Fruit fly (Drosophila melanogaster): ENCODE results near the gene CG14314.

The CG14314 gene

DNA sequence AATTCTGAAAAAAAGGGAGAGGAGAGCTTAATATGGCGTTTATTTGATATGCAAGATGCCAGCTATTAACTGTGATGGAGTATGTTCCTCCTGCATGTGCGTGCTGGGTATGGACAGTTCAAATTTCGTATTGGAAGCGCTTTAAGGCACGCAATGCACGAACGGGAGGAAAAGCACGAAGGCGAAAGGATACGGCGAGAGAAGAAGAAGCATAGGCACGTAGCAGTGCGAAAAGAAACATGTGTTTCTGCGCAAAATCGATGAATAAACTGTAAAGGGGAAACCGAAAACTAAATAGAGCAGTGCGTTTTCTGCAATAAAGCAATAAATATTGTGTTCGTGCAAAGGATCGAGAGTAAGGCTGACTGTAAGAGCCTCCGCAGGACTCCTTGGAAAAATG lies at the start of gene CG14314:
CG14314 (plus strand) TSS at position 243 of the 400 bp plus-strand sequence.
- TF ChIP-seq dsf (GFP tag; optimal IDR thresholded peaks at IDR 0.05; ENCODE audit: borderline replicate concordance) (no peak), Myc (optimal IDR thresholded peaks at IDR 0.05) (no peak), CG9705 (GFP tag; optimal IDR thresholded peaks at IDR 0.05) (no peak), lola (GFP tag; optimal IDR thresholded peaks at IDR 0.05) (no peak), Dif (GFP tag; optimal IDR thresholded peaks at IDR 0.05; ENCODE audit: partially characterized antibody) (no peak), Vsx2 (GFP tag; optimal IDR thresholded peaks at IDR 0.05; ENCODE audit: partially characterized antibody) (no peak), Mio (GFP tag; optimal IDR thresholded peaks at IDR 0.05) (no peak), psq (GFP tag; optimal IDR thresholded peaks at IDR 0.05) (no peak)

DNA sequence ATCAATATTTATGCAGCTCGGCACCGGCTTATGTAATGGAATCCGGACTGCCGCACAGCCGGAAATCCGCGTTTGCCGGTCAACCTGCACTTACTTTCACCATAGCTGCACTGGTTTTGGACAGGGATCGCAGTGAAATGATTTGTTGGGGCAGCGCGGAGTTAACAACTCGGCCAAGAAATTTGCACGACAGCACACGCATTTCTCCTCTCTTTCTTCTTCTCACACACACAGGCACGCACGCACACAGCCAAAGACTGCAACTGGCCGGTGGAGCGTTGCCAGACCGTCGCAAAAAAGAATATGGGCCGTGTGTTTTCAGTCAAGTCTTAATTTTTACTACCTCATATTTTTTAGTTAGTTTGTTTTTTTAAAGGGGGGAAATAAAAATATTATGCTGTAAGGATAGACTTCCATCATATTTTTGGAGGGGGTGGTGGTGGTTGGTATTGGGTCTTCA lies 49.7 kb upstream of the CG14314 start:
- TF ChIP-seq HLH106 (tag; optimal IDR thresholded peaks at IDR 0.05) (peak; percentile 24), br (GFP tag; optimal IDR thresholded peaks at IDR 0.05) (peak; percentile 32), Hr83 (GFP tag; optimal IDR thresholded peaks at IDR 0.05; ENCODE audit: poor library complexity, severe bottlenecking) (peak; percentile 12), Hnf4 (GFP tag; optimal IDR thresholded peaks at IDR 0.05) (peak; percentile 37), h (GFP tag; optimal IDR thresholded peaks at IDR 0.05) (peak; percentile 10), rgr (GFP tag; optimal IDR thresholded peaks at IDR 0.05) (peak; percentile 24), Rel (GFP tag; optimal IDR thresholded peaks at IDR 0.05) (no peak), Rel (tag; optimal IDR thresholded peaks at IDR 0.05) (peak; percentile 4), GATAd (GFP tag; optimal IDR thresholded peaks at IDR 0.05) (no peak), CG32264 (GFP tag; optimal IDR thresholded peaks at IDR 0.05) (no peak), foxo (GFP tag; optimal IDR thresholded peaks at IDR 0.05) (peak in 1 of 2 experiments; percentile 56), brk (GFP tag; optimal IDR thresholded peaks at IDR 0.05) (no peak), dsf (GFP tag; optimal IDR thresholded peaks at IDR 0.05; ENCODE audit: borderline replicate concordance) (no peak), psq (GFP tag; optimal IDR thresholded peaks at IDR 0.05) (peak; percentile 8), Jra (GFP tag; optimal IDR thresholded peaks at IDR 0.05) (peak; percentile 32), CG9705 (GFP tag; optimal IDR thresholded peaks at IDR 0.05) (peak; percentile 9), fru (GFP tag; optimal IDR thresholded peaks at IDR 0.05) (peak; percentile 34), woc (GFP tag; optimal IDR thresholded peaks at IDR 0.05) (peak; percentile 21), ey (GFP tag; optimal IDR thresholded peaks at IDR 0.05) (peak; percentile 10)

DNA sequence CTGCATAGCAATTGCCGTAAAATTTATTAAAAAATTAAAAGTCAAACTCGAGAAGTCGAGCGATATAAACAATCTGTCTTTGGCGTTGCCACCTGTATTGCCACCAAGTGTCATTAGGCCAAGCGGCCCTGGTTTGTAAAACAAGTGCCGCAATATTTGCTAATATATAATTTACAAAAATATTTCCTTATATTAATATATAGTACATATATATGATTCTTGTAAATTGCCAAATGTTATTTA lies 48.8 kb upstream of the CG14314 start, which contains the start of the genes CG7215 and Prx5:
CG7215 (minus strand) TSS at position 101 of the 243 bp plus-strand sequence.
Prx5 (minus strand) TSS at position 101 of the 243 bp plus-strand sequence.
- TF ChIP-seq foxo (GFP tag; optimal IDR thresholded peaks at IDR 0.05) (no peak), Dfd (GFP tag; optimal IDR thresholded peaks at IDR 0.05) (no peak), woc (GFP tag; optimal IDR thresholded peaks at IDR 0.05) (no peak), CG32264 (GFP tag; optimal IDR thresholded peaks at IDR 0.05) (no peak), CrebA (GFP tag; optimal IDR thresholded peaks at IDR 0.05; ENCODE audit: borderline replicate concordance) (no peak), Mio (GFP tag; optimal IDR thresholded peaks at IDR 0.05) (no peak), fru (GFP tag; optimal IDR thresholded peaks at IDR 0.05) (no peak)

DNA sequence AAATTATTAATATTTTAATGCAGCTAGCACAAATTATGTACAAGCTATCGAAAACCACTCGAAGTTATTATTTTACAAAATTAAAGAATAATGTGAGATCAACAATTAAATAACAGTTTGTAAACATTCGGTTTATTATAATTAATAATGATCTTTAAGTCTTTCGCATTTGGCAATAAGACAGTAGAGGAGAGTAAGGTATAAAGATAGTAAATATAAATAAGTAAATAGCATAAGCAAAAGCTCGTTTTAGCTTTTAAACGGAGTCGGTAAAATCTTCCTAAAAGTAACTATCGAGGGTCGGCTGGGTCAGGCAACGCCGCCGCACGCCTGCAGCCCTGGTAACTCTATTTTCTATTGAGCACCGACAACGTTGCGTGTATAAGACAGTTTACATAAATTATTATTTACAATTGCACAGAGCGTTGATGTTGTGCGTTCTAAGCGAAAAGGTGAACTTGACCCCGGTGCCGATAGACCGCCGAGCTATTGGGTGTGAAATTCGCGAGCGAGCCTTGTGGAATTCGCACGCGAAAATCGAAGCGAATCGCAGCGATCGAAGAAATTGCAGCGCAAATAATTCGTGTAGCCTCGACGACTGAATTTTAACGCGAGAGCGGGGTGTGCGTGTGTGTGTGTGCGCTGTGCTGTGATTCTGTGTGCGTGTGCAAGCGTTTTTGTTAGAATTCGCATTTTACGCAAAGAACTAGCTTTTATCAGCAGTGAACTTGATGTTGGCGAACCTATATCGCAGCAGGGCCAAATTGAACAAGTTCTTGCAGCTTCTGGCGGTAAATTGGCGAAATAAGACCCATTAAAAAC lies 48.3 kb upstream of the CG14314 start, which contains the start of gene wrd:
wrd (plus strand) TSS at position 342 of the 822 bp plus-strand sequence.
- no peak for TF ChIP-seq sv (GFP tag; optimal IDR thresholded peaks at IDR 0.05)
- TF ChIP-seq ey (GFP tag; optimal IDR thresholded peaks at IDR 0.05), result no peak
- no peak for TF ChIP-seq pan (optimal IDR thresholded peaks at IDR 0.05)
- no peak for TF ChIP-seq Hr83 (GFP tag; optimal IDR thresholded peaks at IDR 0.05; ENCODE audit: poor library complexity, severe bottlenecking)
- peak; percentile 10 for TF ChIP-seq Hnf4 (GFP tag; optimal IDR thresholded peaks at IDR 0.05)
- TF ChIP-seq Sp1 (GFP tag; optimal IDR thresholded peaks at IDR 0.05), result peak; percentile 9
- TF ChIP-seq Abd-B (GFP tag; optimal IDR thresholded peaks at IDR 0.05), result no peak
- peak; percentile 9 for TF ChIP-seq woc (GFP tag; optimal IDR thresholded peaks at IDR 0.05)
- peak; percentile 36 for TF ChIP-seq fru (GFP tag; optimal IDR thresholded peaks at IDR 0.05)
- no peak for TF ChIP-seq tai (GFP tag; optimal IDR thresholded peaks at IDR 0.05)
- peak in 1 of 2 experiments; percentile 52 for TF ChIP-seq foxo (GFP tag; optimal IDR thresholded peaks at IDR 0.05)
- TF ChIP-seq Dif (GFP tag; optimal IDR thresholded peaks at IDR 0.05; ENCODE audit: partially characterized antibody), result no peak
- TF ChIP-seq CrebA (GFP tag; optimal IDR thresholded peaks at IDR 0.05; ENCODE audit: borderline replicate concordance), result no peak
- TF ChIP-seq dmrt93B (GFP tag; optimal IDR thresholded peaks at IDR 0.05), result no peak
- TF ChIP-seq Vsx2 (GFP tag; optimal IDR thresholded peaks at IDR 0.05; ENCODE audit: partially characterized antibody), result no peak
- TF ChIP-seq brk (GFP tag; optimal IDR thresholded peaks at IDR 0.05), result no peak
- TF ChIP-seq usp (GFP tag; optimal IDR thresholded peaks at IDR 0.05), result no peak
- no peak for TF ChIP-seq CG9705 (GFP tag; optimal IDR thresholded peaks at IDR 0.05)
- no peak for TF ChIP-seq Rel (GFP tag; optimal IDR thresholded peaks at IDR 0.05)
- peak; percentile 14 for TF ChIP-seq Rel (tag; optimal IDR thresholded peaks at IDR 0.05)
- TF ChIP-seq sage (GFP tag; optimal IDR thresholded peaks at IDR 0.05), result no peak
- TF ChIP-seq Mio (GFP tag; optimal IDR thresholded peaks at IDR 0.05), result no peak
- TF ChIP-seq HLH106 (tag; optimal IDR thresholded peaks at IDR 0.05), result peak; percentile 34
- TF ChIP-seq CG32264 (GFP tag; optimal IDR thresholded peaks at IDR 0.05), result no peak
- TF ChIP-seq psq (GFP tag; optimal IDR thresholded peaks at IDR 0.05), result no peak
- TF ChIP-seq Dfd (GFP tag; optimal IDR thresholded peaks at IDR 0.05), result no peak
- no peak for TF ChIP-seq GATAd (GFP tag; optimal IDR thresholded peaks at IDR 0.05)
- TF ChIP-seq rgr (GFP tag; optimal IDR thresholded peaks at IDR 0.05), result peak; percentile 9
- TF ChIP-seq Jra (GFP tag; optimal IDR thresholded peaks at IDR 0.05), result no peak
- no peak for TF ChIP-seq jim (GFP tag; optimal IDR thresholded peaks at IDR 0.05)
- TF ChIP-seq OdsH (GFP tag; optimal IDR thresholded peaks at IDR 0.05), result no peak
- TF ChIP-seq Hr78 (GFP tag; optimal IDR thresholded peaks at IDR 0.05), result no peak
- TF ChIP-seq br (GFP tag; optimal IDR thresholded peaks at IDR 0.05), result peak; percentile 18
- no peak for TF ChIP-seq N (GFP tag; optimal IDR thresholded peaks at IDR 0.05)
- TF ChIP-seq lola (GFP tag; optimal IDR thresholded peaks at IDR 0.05), result no peak
- TF ChIP-seq dsf (GFP tag; optimal IDR thresholded peaks at IDR 0.05; ENCODE audit: borderline replicate concordance), result no peak
